Worm (Caenorhabditis elegans) whole organism, midembryonic: ENCODE results near the gene pqn-84.

Experiments
- T22C8.4 ChIP-seq: fragments of 200-800 bp; sonication (Bioruptor generic); IDR thresholded peaks from 2 replicates; pipeline ENCODE4 v1.3.6; 2022; ENCODE audit warnings: missing genetic modification characterization, missing compliant biosample characterization
- cog-1 ChIP-seq: sonication (generic microtip); optimal IDR thresholded peaks from 2 replicates; lab custom pipeline; 2016; ENCODE audit warnings: missing genetic modification characterization, missing compliant biosample characterization
- flt-1 ChIP-seq: fragments of 200-800 bp; sonication (Bioruptor generic); IDR thresholded peaks from 2 replicates; pipeline ENCODE4 v1.3.6; 2022; ENCODE audit warnings: missing genetic modification characterization, missing compliant biosample characterization
- klf-2 ChIP-seq: fragments of 200-800 bp; sonication (Bioruptor generic); conservative IDR thresholded peaks from 2 replicates; pipeline ENCODE4 v1.3.6; 2022; ENCODE audit warnings: missing genetic modification reagents, missing genetic modification characterization, missing compliant biosample characterization
- med-1 ChIP-seq: sonication (generic microtip); optimal IDR thresholded peaks from 2 replicates; lab custom pipeline; 2017; ENCODE audit warnings: missing genetic modification characterization, mild to moderate bottlenecking, missing compliant biosample characterization, antibody characterized with exemption, missing genetic modification reagents; ENCODE audit not compliant: insufficient read depth
- ref-1 ChIP-seq: fragments of 200-800 bp; sonication (Bioruptor generic); conservative IDR thresholded peaks from 2 replicates; pipeline ENCODE4 v1.3.6; 2022; ENCODE audit warnings: missing genetic modification reagents, missing genetic modification characterization, missing compliant biosample characterization
- tab-1 ChIP-seq: fragments of 200-800 bp; sonication (Bioruptor generic); IDR thresholded peaks from 2 replicates; pipeline ENCODE4 v1.3.6; 2022; ENCODE audit warnings: missing genetic modification characterization, missing compliant biosample characterization
- ztf-23 ChIP-seq: fragments of 200-800 bp; sonication (Bioruptor generic); IDR thresholded peaks from 2 replicates; pipeline ENCODE4 v1.3.6; 2022; ENCODE audit warnings: missing genetic modification reagents, missing genetic modification characterization, missing compliant biosample characterization
- ztf-29 ChIP-seq: fragments of 200-800 bp; sonication (Bioruptor generic); IDR thresholded peaks from 2 replicates; pipeline ENCODE4 v1.3.6; 2022; ENCODE audit warnings: missing genetic modification reagents, missing genetic modification characterization, missing compliant biosample characterization

DNA sequence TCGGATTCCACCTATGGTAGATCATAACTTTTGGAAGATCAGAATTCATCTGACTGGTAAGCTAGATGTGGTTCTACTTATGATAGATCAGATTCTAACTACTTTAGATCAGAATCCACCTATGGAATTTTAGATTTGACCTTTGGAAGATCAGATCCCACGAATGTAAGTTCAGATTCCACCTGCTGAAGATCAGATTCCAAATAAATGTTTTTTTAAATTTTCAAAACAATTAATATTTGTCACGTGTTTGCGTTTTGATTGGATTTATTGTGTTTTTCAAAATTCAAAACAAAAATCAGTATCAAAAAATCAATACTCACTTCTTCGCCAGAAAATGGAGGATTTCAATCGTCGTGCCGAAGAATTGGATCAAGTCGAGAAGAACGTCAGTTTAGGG is 1.5 kb upstream of the pqn-84 start, which contains the start of gene Y41C4A.7:
- TF ChIP-seq cog-1 (tag; lab: Kevin White, UChicago) (no peak), med-1 (GFP tag; lab: Kevin White, UChicago) (no peak), tab-1 (GFP tag; lab: Robert Waterston, UW) (no peak), T22C8.4 (no peak), ztf-29 (GFP tag; lab: Robert Waterston, UW) (no peak), flt-1 (GFP tag; lab: Robert Waterston, UW) (no peak), klf-2 (no peak), ztf-23 (GFP tag; lab: Robert Waterston, UW) (no peak), ref-1 (GFP tag; lab: Robert Waterston, UW) (no peak)
